Worm (Caenorhabditis elegans): ENCODE measurements around the gene pph-5.

pph-5 gene

DNA sequence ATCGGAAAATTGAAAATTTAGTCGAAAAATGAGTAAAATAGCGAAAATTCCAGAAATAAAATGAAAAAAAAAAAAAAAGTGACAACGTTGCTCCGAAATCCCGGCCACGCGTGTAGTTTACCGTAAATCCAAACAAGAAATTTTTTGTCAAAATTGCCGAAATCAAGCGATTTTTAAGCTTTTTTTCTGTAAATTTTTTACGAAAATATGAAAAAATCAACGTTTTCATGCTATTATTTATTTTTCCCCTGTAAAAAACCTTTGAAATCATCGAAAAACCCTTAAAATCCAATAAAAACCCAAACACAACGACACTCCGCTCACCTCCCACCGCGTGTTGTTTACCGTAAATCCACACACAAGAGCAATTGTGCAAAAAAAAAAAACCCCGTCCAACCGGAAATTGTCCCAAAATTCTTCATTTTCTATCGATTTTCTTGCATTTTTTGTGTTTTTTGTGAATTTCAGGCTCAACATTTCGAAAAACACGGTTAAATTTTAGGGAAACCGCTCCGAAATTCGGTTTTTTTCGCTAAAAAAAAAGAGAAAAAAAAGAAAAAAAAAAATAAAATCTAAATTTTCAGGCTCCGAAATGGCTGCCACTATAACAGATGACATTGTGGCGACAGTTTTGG is at the start of gene pph-5, which contains the start of gene Y39B6A.3:
pph-5 (plus strand) TSS at position 585 of the 635 bp plus-strand sequence.
Y39B6A.3 (minus strand) TSS at position 51 of the 635 bp plus-strand sequence.
- TF ChIP-seq tbx-9 (tag; optimal IDR thresholded peaks at IDR 0.05; ENCODE audit: borderline replicate concordance) (no peak), xnd-1 (tag; optimal IDR thresholded peaks at IDR 0.05) (no peak), him-1 (tag; optimal IDR thresholded peaks at IDR 0.05) (no peak), F23B12.7 (tag; optimal IDR thresholded peaks at IDR 0.05; ENCODE audit: insufficient read depth) (no peak), somi-1 (GFP tag; optimal IDR thresholded peaks at IDR 0.05) (no peak), snpc-1.1 (tag; optimal IDR thresholded peaks at IDR 0.05; ENCODE audit: insufficient read depth) (no peak), ztf-26 (tag; optimal IDR thresholded peaks at IDR 0.05) (no peak), Y79H2A.3 (GFP tag; conservative IDR thresholded peaks at IDR 0.05) (no peak), nhr-90 (tag; optimal IDR thresholded peaks at IDR 0.05) (no peak), madf-6 (GFP tag; IDR thresholded peaks at IDR 0.05) (no peak), hmg-1.2 (GFP tag; IDR thresholded peaks at IDR 0.05) (no peak), Y56A3A.18 (GFP tag; IDR thresholded peaks at IDR 0.05) (no peak), hlh-26 (GFP tag; conservative IDR thresholded peaks at IDR 0.05) (no peak), lin-40 (tag; optimal IDR thresholded peaks at IDR 0.05) (peak; percentile 36), F10E7.11 (tag; optimal IDR thresholded peaks at IDR 0.05) (no peak), aptf-2 (GFP tag; conservative IDR thresholded peaks at IDR 0.05) (no peak), snpc-1.3 (tag; optimal IDR thresholded peaks at IDR 0.05; ENCODE audit: insufficient read depth) (no peak), F33H1.4 (GFP tag; IDR thresholded peaks at IDR 0.05) (no peak), tbp1 (GFP tag; optimal IDR thresholded peaks at IDR 0.05) (no peak), ceh-79 (tag; optimal IDR thresholded peaks at IDR 0.05) (no peak), cebp-1 (GFP tag; IDR thresholded peaks at IDR 0.05) (no peak), cebp-1 (tag; optimal IDR thresholded peaks at IDR 0.05) (peak; percentile 2), snpc-4 (GFP tag; optimal IDR thresholded peaks at IDR 0.05) (no peak), snpc-4 (tag; optimal IDR thresholded peaks at IDR 0.05) (peak in 1 of 4 experiments; percentile 36), fkh-3 (tag; optimal IDR thresholded peaks at IDR 0.05) (no peak), F39B2.1 (GFP tag; IDR thresholded peaks at IDR 0.05) (no peak), K12H6.12 (tag; optimal IDR thresholded peaks at IDR 0.05) (peak; percentile 31), zfh-2 (GFP tag; conservative IDR thresholded peaks at IDR 0.05) (no peak), K11D2.4 (GFP tag; IDR thresholded peaks at IDR 0.05) (0 out of 2 replicates have a peak, but pooled peaks have one; percentile 38), nhr-80 (tag; optimal IDR thresholded peaks at IDR 0.05) (no peak), ztf-18 (tag; optimal IDR thresholded peaks at IDR 0.05) (no peak), egl-18 (GFP tag; IDR thresholded peaks at IDR 0.05) (no peak), F37B4.10 (GFP tag; IDR thresholded peaks at IDR 0.05) (no peak), aptf-3 (GFP tag; IDR thresholded peaks at IDR 0.05) (no peak), sea-2 (GFP tag; IDR thresholded peaks at IDR 0.05) (no peak), lag-1 (GFP tag; IDR thresholded peaks at IDR 0.05) (no peak), ZK185.1 (tag; optimal IDR thresholded peaks at IDR 0.05; ENCODE audit: poor library complexity, severe bottlenecking) (no peak), F49E8.2 (tag; optimal IDR thresholded peaks at IDR 0.05; ENCODE audit: insufficient read depth) (no peak), snpc-3.4 (tag; optimal IDR thresholded peaks at IDR 0.05) (peak; percentile 25), attf-5 (GFP tag; optimal IDR thresholded peaks at IDR 0.05) (peak; percentile 69), attf-3 (GFP tag; conservative IDR thresholded peaks at IDR 0.05) (peak; percentile 98), mxl-1 (tag; optimal IDR thresholded peaks at IDR 0.05) (no peak), lin-54 (GFP tag; optimal IDR thresholded peaks at IDR 0.05) (no peak), dpl-1 (GFP tag; optimal IDR thresholded peaks at IDR 0.05) (no peak), ceh-27 (GFP tag; optimal IDR thresholded peaks at IDR 0.05) (no peak)

Data from whole organism, young adult.